Worm (Caenorhabditis elegans) whole organism, mixed stage, embryonic: ENCODE data around the gene B0416.3.

ENCODE experiments used
- M03D4.4 ChIP-seq: sonication (generic microtip); optimal IDR thresholded peaks from 2 replicates; lab custom pipeline; 2017; ENCODE audit warnings: mild to moderate bottlenecking, missing genetic modification characterization, missing compliant biosample characterization
- bed-3 ChIP-seq: fragments of 200-800 bp; sonication (Bioruptor generic); optimal IDR thresholded peaks from 3 replicates; lab custom pipeline; 2018; ENCODE audit warnings: mild to moderate bottlenecking, missing genetic modification characterization, moderate library complexity, missing compliant biosample characterization
- ceh-39 ChIP-seq: fragments of 150-350 bp; optimal IDR thresholded peaks from 2 replicates; lab custom pipeline; 2014; ENCODE audit warnings: missing biosample characterization, missing genetic modification characterization
- ceh-43 ChIP-seq: fragments of 200-800 bp; sonication (Bioruptor generic); optimal IDR thresholded peaks from 2 replicates; lab custom pipeline; 2018; ENCODE audit warnings: mild to moderate bottlenecking, missing genetic modification characterization, moderate library complexity, missing compliant biosample characterization
- ceh-83 ChIP-seq: fragments of 200-800 bp; sonication (Bioruptor generic); optimal IDR thresholded peaks from 2 replicates; lab custom pipeline; 2018; ENCODE audit warnings: mild to moderate bottlenecking, missing genetic modification characterization, missing compliant biosample characterization
- ces-1 ChIP-seq: fragments of 150-350 bp; optimal IDR thresholded peaks from 2 replicates; lab custom pipeline; 2014; ENCODE audit warnings: missing biosample characterization, missing genetic modification reagents, missing genetic modification characterization
- cnd-1 ChIP-seq: fragments of 200-800 bp; sonication (Bioruptor generic); optimal IDR thresholded peaks from 2 replicates; lab custom pipeline; 2018; ENCODE audit warnings: mild to moderate bottlenecking, missing genetic modification characterization, missing compliant biosample characterization
- drap-1 ChIP-seq: fragments of 200-800 bp; sonication (Bioruptor generic); optimal IDR thresholded peaks from 3 replicates; lab custom pipeline; 2018; ENCODE audit warnings: mild to moderate bottlenecking, missing genetic modification characterization, missing compliant biosample characterization
- elt-1 ChIP-seq: sonication (generic microtip); optimal IDR thresholded peaks from 2 replicates; lab custom pipeline; 2017; ENCODE audit warnings: missing genetic modification characterization, mild to moderate bottlenecking, missing compliant biosample characterization, antibody characterized with exemption, moderate library complexity, borderline replicate concordance; ENCODE audit not compliant: insufficient read depth
- elt-3 ChIP-seq: fragments of 150-350 bp; optimal IDR thresholded peaks from 2 replicates; lab custom pipeline; 2014; ENCODE audit warnings: missing biosample characterization, missing genetic modification characterization
- flh-1 ChIP-seq: fragments of 200-800 bp; sonication (Bioruptor generic); optimal IDR thresholded peaks from 2 replicates; lab custom pipeline; 2018; ENCODE audit warnings: mild to moderate bottlenecking, missing genetic modification characterization, moderate library complexity, missing compliant biosample characterization
- ham-2 ChIP-seq: fragments of 200-800 bp; sonication (Bioruptor generic); optimal IDR thresholded peaks from 2 replicates; lab custom pipeline; 2018; ENCODE audit warnings: mild to moderate bottlenecking, missing genetic modification characterization, missing compliant biosample characterization
- hlh-1 ChIP-seq: fragments of 150-350 bp; optimal IDR thresholded peaks from 2 replicates; lab custom pipeline; 2014; ENCODE audit warnings: missing biosample characterization, missing genetic modification reagents, missing genetic modification characterization
- lin-13 ChIP-seq: fragments of 150-350 bp; optimal IDR thresholded peaks from 2 replicates; lab custom pipeline; 2014; ENCODE audit warnings: missing biosample characterization, missing genetic modification characterization
- lin-32 ChIP-seq: fragments of 200-800 bp; sonication (Bioruptor generic); optimal IDR thresholded peaks from 2 replicates; lab custom pipeline; 2018; ENCODE audit warnings: mild to moderate bottlenecking, missing genetic modification characterization, missing compliant biosample characterization
- lsy-2 ChIP-seq: fragments of 150-350 bp; optimal IDR thresholded peaks from 2 replicates; lab custom pipeline; 2014; ENCODE audit warnings: missing biosample characterization, missing genetic modification characterization
- mab-5 ChIP-seq: fragments of 150-350 bp; optimal IDR thresholded peaks from 2 replicates; lab custom pipeline; 2014; ENCODE audit warnings: missing biosample characterization, missing genetic modification characterization
- mep-1 ChIP-seq: fragments of 150-350 bp; optimal IDR thresholded peaks from 2 replicates; lab custom pipeline; 2017; ENCODE audit warnings: missing biosample characterization, missing genetic modification reagents, missing genetic modification characterization, inconsistent platforms
- mls-2 ChIP-seq: sonication (generic microtip); optimal IDR thresholded peaks from 2 replicates; lab custom pipeline; 2016; ENCODE audit warnings: mild to moderate bottlenecking, missing genetic modification characterization, moderate library complexity, missing compliant biosample characterization
- nhr-12 ChIP-seq: fragments of 150-350 bp; optimal IDR thresholded peaks from 2 replicates; lab custom pipeline; 2014; ENCODE audit warnings: missing biosample characterization, missing genetic modification characterization
- nhr-2 ChIP-seq: fragments of 150-350 bp; optimal IDR thresholded peaks from 2 replicates; lab custom pipeline; 2014; ENCODE audit warnings: missing biosample characterization, missing genetic modification characterization
- nhr-28 ChIP-seq: fragments of 150-350 bp; optimal IDR thresholded peaks from 2 replicates; lab custom pipeline; 2014; ENCODE audit warnings: missing biosample characterization, missing genetic modification characterization
- nhr-76 ChIP-seq: sonication (generic microtip); optimal IDR thresholded peaks from 2 replicates; lab custom pipeline; 2017; ENCODE audit warnings: missing biosample characterization, missing genetic modification characterization
- sem-2 ChIP-seq: fragments of 200-800 bp; sonication (Bioruptor generic); optimal IDR thresholded peaks from 2 replicates; lab custom pipeline; 2018; ENCODE audit warnings: mild to moderate bottlenecking, missing genetic modification characterization, missing compliant biosample characterization
- sptf-1 ChIP-seq: sonication (generic microtip); optimal IDR thresholded peaks from 2 replicates; lab custom pipeline; 2017; ENCODE audit warnings: mild to moderate bottlenecking, missing genetic modification characterization, moderate library complexity, missing compliant biosample characterization
- tbx-8 ChIP-seq: fragments of 200-800 bp; sonication (Bioruptor generic); optimal IDR thresholded peaks from 2 replicates; lab custom pipeline; 2018; ENCODE audit warnings: mild to moderate bottlenecking, missing genetic modification characterization, moderate library complexity, missing compliant biosample characterization
- unc-120 ChIP-seq: sonication (generic microtip); optimal IDR thresholded peaks from 2 replicates; lab custom pipeline; 2017; ENCODE audit warnings: missing genetic modification characterization, missing compliant biosample characterization; ENCODE audit not compliant: poor library complexity, severe bottlenecking
- unc-39 ChIP-seq: fragments of 150-350 bp; optimal IDR thresholded peaks from 2 replicates; lab custom pipeline; 2014; ENCODE audit warnings: missing biosample characterization, missing genetic modification characterization
- unc-62 ChIP-seq: fragments of 150-350 bp; optimal IDR thresholded peaks from 2 replicates; lab custom pipeline; 2014; ENCODE audit warnings: missing biosample characterization, missing genetic modification reagents, missing genetic modification characterization
- zip-8 ChIP-seq: fragments of 150-350 bp; optimal IDR thresholded peaks from 2 replicates; lab custom pipeline; 2014; ENCODE audit warnings: missing biosample characterization, missing genetic modification characterization
- ztf-11 ChIP-seq: fragments of 150-350 bp; optimal IDR thresholded peaks from 2 replicates; lab custom pipeline; 2014; ENCODE audit warnings: missing biosample characterization, missing genetic modification characterization

The B0416.3 gene

ce11 chrX:9297834-9298233, 6.4 kb downstream of the B0416.3 start, which contains the start of gene B0416.7:
B0416.7 (minus strand) TSS chrX:9297934.
- TF ChIP-seq ceh-83 (GFP tag; lab: Kevin White, UChicago) (no peak), zip-8 (tag; lab: Kevin White, UChicago) (no peak), M03D4.4 (no peak), mab-5 (tag; lab: Kevin White, UChicago) (no peak), ceh-39 (no peak), nhr-12 (no peak), ces-1 (GFP tag; lab: Kevin White, UChicago) (no peak), unc-62 (GFP tag; lab: Kevin White, UChicago) (no peak), elt-1 (tag; lab: Kevin White, UChicago) (no peak), lin-13 (tag; lab: Kevin White, UChicago) (no peak), sem-2 (no peak), unc-39 (tag; lab: Kevin White, UChicago) (no peak)

ce11 chrX:9298846-9299245, 7.4 kb downstream of the B0416.3 start, which contains the start of gene B0416.2:
B0416.2 (plus strand) TSS chrX:9299146.
- TF ChIP-seq elt-3 (no peak), ham-2 (GFP tag; lab: Kevin White, UChicago) (no peak), ces-1 (GFP tag; lab: Kevin White, UChicago) (no peak), ceh-43 (no peak), cnd-1 (tag; lab: Kevin White, UChicago) (no peak), sem-2 (no peak), flh-1 (no peak), drap-1 (GFP tag; lab: Kevin White, UChicago) (no peak)

- no peak for TF ChIP-seq bed-3
- TF ChIP-seq mls-2 = no peak
- TF ChIP-seq unc-120 (tag; lab: Kevin White, UChicago) = peak; percentile 62
- peak; percentile 48 for TF ChIP-seq unc-62 (GFP tag; lab: Kevin White, UChicago)
- peak; percentile 95 for TF ChIP-seq hlh-1 (tag; lab: Kevin White, UChicago)
- no peak for TF ChIP-seq ztf-11 (tag; lab: Kevin White, UChicago)
- no peak for TF ChIP-seq tbx-8 (GFP tag; lab: Kevin White, UChicago)
These were observed 8.9 kb downstream of the B0416.3 start for ce11 chrX:9300379-9300778.

- TF ChIP-seq sem-2 (no peak), mab-5 (tag; lab: Kevin White, UChicago) (no peak), ceh-43 (no peak), lin-32 (GFP tag; lab: Kevin White, UChicago) (no peak), unc-120 (tag; lab: Kevin White, UChicago) (no peak), sptf-1 (tag; lab: Kevin White, UChicago) (no peak), nhr-2 (tag; lab: Kevin White, UChicago) (no peak)
- TF ChIP-seq, all 35 proteins: peak for 0
These were observed 11.3 kb downstream of the B0416.3 start for ce11 chrX:9302763-9303162.

- no peak for TF ChIP-seq unc-62 (GFP tag; lab: Kevin White, UChicago)
- TF ChIP-seq ceh-39 = no peak
- no peak for TF ChIP-seq lin-32 (GFP tag; lab: Kevin White, UChicago)
- TF ChIP-seq lsy-2 (tag; lab: Kevin White, UChicago) = no peak
- TF ChIP-seq drap-1 (GFP tag; lab: Kevin White, UChicago) = no peak
- no peak for TF ChIP-seq nhr-12
- no peak for TF ChIP-seq nhr-76 (tag; lab: Kevin White, UChicago)
- TF ChIP-seq nhr-28 (tag; lab: Kevin White, UChicago) = no peak
- TF ChIP-seq elt-1 (tag; lab: Kevin White, UChicago) = no peak
- TF ChIP-seq ztf-11 (tag; lab: Kevin White, UChicago) = no peak
- TF ChIP-seq mls-2 = no peak
These were observed 12.0 kb downstream of the B0416.3 start, which contains the start of gene tmc-2 for ce11 chrX:9303422-9303821. tmc-2 (plus strand) TSS chrX:9303722.

ce11 chrX:9311225-9311624, 19.8 kb downstream of the B0416.3 start, which contains the start of gene H29C22.1:
H29C22.1 (minus strand) TSS chrX:9311325.
- no peak for TF ChIP-seq ham-2 (GFP tag; lab: Kevin White, UChicago)
- TF ChIP-seq mep-1 (tag; lab: Kevin White, UChicago) = no peak
- TF ChIP-seq lsy-2 (tag; lab: Kevin White, UChicago) = no peak
- TF ChIP-seq ces-1 (GFP tag; lab: Kevin White, UChicago) = no peak
- TF ChIP-seq mls-2 = no peak
- TF ChIP-seq nhr-2 (tag; lab: Kevin White, UChicago) = no peak
- TF ChIP-seq cnd-1 (tag; lab: Kevin White, UChicago) = no peak
- TF ChIP-seq ceh-83 (GFP tag; lab: Kevin White, UChicago) = no peak
- no peak for TF ChIP-seq zip-8 (tag; lab: Kevin White, UChicago)
- TF ChIP-seq, all 35 proteins: peak for 0
